Worm (Caenorhabditis elegans) whole organism, young adult: ENCODE measurements around the gene F09C8.1.

Experiments
- B0019.2 ChIP-seq: fragments of 200-800 bp; sonication (Bioruptor generic); conservative IDR thresholded peaks from 2 replicates; pipeline ENCODE4 v1.3.6; 2022; ENCODE audit warnings: missing genetic modification reagents, missing genetic modification characterization, missing compliant biosample characterization
- B0035.1 ChIP-seq: sonication (generic microtip); optimal IDR thresholded peaks from 2 replicates; lab custom pipeline; 2016; ENCODE audit warnings: missing genetic modification characterization, mild to moderate bottlenecking, missing compliant biosample characterization, missing genotype, missing genetic modification reagents
- B0261.1 ChIP-seq: sonication (generic microtip); optimal IDR thresholded peaks from 2 replicates; lab custom pipeline; 2016; ENCODE audit warnings: mild to moderate bottlenecking, missing genetic modification characterization, moderate library complexity, missing compliant biosample characterization
- D2030.7 ChIP-seq: fragments of 200-800 bp; sonication (Bioruptor generic); IDR thresholded peaks from 2 replicates; pipeline ENCODE4 v1.3.6; 2022; ENCODE audit warnings: missing genetic modification reagents, missing genetic modification characterization, missing compliant biosample characterization
- F33H1.4 ChIP-seq: fragments of 200-800 bp; sonication (Bioruptor generic); IDR thresholded peaks from 2 replicates; pipeline ENCODE4 v1.3.6; 2022; ENCODE audit warnings: missing genetic modification reagents, missing genetic modification characterization, missing compliant biosample characterization
- F37B4.10 ChIP-seq: fragments of 200-800 bp; sonication (Bioruptor generic); IDR thresholded peaks from 2 replicates; pipeline ENCODE4 v1.3.6; 2022; ENCODE audit warnings: missing genetic modification characterization, missing compliant biosample characterization
- K12H6.12 ChIP-seq: fragments of 200-800 bp; sonication (Bioruptor generic); optimal IDR thresholded peaks from 2 replicates; lab custom pipeline; 2018; ENCODE audit warnings: mild to moderate bottlenecking, missing genetic modification characterization, missing compliant biosample characterization
- Y56A3A.18 ChIP-seq: fragments of 200-800 bp; sonication (Bioruptor generic); IDR thresholded peaks from 2 replicates; pipeline ENCODE4 v1.3.6; 2022; ENCODE audit warnings: missing genetic modification reagents, missing genetic modification characterization, missing compliant biosample characterization
- Y67H2A.10 ChIP-seq: fragments of 200-800 bp; sonication (Bioruptor generic); conservative IDR thresholded peaks from 2 replicates; pipeline ENCODE4 v1.3.6; 2022; ENCODE audit warnings: missing genetic modification reagents, missing genetic modification characterization, missing compliant biosample characterization
- Y79H2A.3 ChIP-seq: fragments of 200-800 bp; sonication (Bioruptor generic); conservative IDR thresholded peaks from 2 replicates; pipeline ENCODE4 v1.3.6; 2022; ENCODE audit warnings: missing genetic modification reagents, missing genetic modification characterization, missing compliant biosample characterization
- Y95B8A.8 ChIP-seq: fragments of 200-800 bp; sonication (Bioruptor generic); IDR thresholded peaks from 2 replicates; pipeline ENCODE4 v1.3.6; 2022; ENCODE audit warnings: missing genetic modification reagents, missing genetic modification characterization, missing compliant biosample characterization
- ZK185.1 ChIP-seq: sonication (generic microtip); optimal IDR thresholded peaks from 2 replicates; lab custom pipeline; 2016; ENCODE audit warnings: mild to moderate bottlenecking, missing genetic modification characterization, missing compliant biosample characterization; ENCODE audit not compliant: poor library complexity, severe bottlenecking
- ama-1 ChIP-seq, 3 experiments: fragments of 150-350 bp in 1 of 3; sonication (generic microtip) in 2 of 3; optimal IDR thresholded peaks; 2 replicates each; lab custom pipeline; 2014 to 2018; ENCODE audit warnings: missing biosample characterization in 2 of 3, missing genetic modification characterization in 2 of 3, missing genetic modification reagents in 2 of 3
- atf-7 ChIP-seq: sonication (generic microtip); optimal IDR thresholded peaks from 2 replicates; lab custom pipeline; 2017; ENCODE audit warnings: mild to moderate bottlenecking, missing genetic modification characterization, missing compliant biosample characterization
- attf-6 ChIP-seq: fragments of 200-800 bp; sonication (Bioruptor generic); IDR thresholded peaks from 2 replicates; pipeline ENCODE4 v1.3.6; 2022; ENCODE audit warnings: missing genetic modification reagents, missing genetic modification characterization, missing compliant biosample characterization
- bed-1 ChIP-seq: fragments of 200-800 bp; sonication (Bioruptor generic); IDR thresholded peaks from 2 replicates; pipeline ENCODE4 v1.3.6; 2022; ENCODE audit warnings: missing genetic modification reagents, missing genetic modification characterization, missing compliant biosample characterization
- ccch-3 ChIP-seq: fragments of 200-800 bp; sonication (Bioruptor generic); optimal IDR thresholded peaks from 2 replicates; lab custom pipeline; 2018; ENCODE audit warnings: mild to moderate bottlenecking, missing genetic modification characterization, missing compliant biosample characterization
- chd-7 ChIP-seq: sonication (generic microtip); optimal IDR thresholded peaks from 2 replicates; lab custom pipeline; 2016; ENCODE audit warnings: mild to moderate bottlenecking, missing genetic modification characterization, moderate library complexity, missing compliant biosample characterization
- die-1 ChIP-seq: sonication (generic microtip); optimal IDR thresholded peaks from 2 replicates; lab custom pipeline; 2016; ENCODE audit warnings: missing genotype, mild to moderate bottlenecking, missing genetic modification characterization, missing compliant biosample characterization
- dpl-1 ChIP-seq: fragments of 150-350 bp; optimal IDR thresholded peaks from 2 replicates; lab custom pipeline; 2014; ENCODE audit warnings: missing biosample characterization, missing genetic modification reagents, missing genetic modification characterization
- egl-44 ChIP-seq: fragments of 200-800 bp; sonication (Bioruptor generic); IDR thresholded peaks from 2 replicates; pipeline ENCODE4 v1.3.6; 2022; ENCODE audit warnings: missing genetic modification reagents, missing genetic modification characterization, missing compliant biosample characterization
- egrh-3 ChIP-seq: fragments of 200-800 bp; sonication (Bioruptor generic); IDR thresholded peaks from 2 replicates; pipeline ENCODE4 v1.3.6; 2022; ENCODE audit warnings: missing genetic modification reagents, missing genetic modification characterization, missing compliant biosample characterization
- fkh-3 ChIP-seq: sonication (generic microtip); optimal IDR thresholded peaks from 2 replicates; lab custom pipeline; 2016; ENCODE audit warnings: mild to moderate bottlenecking, missing genetic modification characterization, missing compliant biosample characterization
- hsf-1 ChIP-seq: fragments of 200-800 bp; sonication (Bioruptor generic); IDR thresholded peaks from 2 replicates; pipeline ENCODE4 v1.3.6; 2022; ENCODE audit warnings: missing genetic modification reagents, missing genetic modification characterization, missing compliant biosample characterization
- let-607 ChIP-seq, 2 experiments: fragments of 200-800 bp in 1 of 2; sonication (Bioruptor generic) in 1 of 2; sonication (generic microtip) in 1 of 2; optimal IDR thresholded peaks; 2 replicates each; lab custom pipeline; 2016 to 2018; ENCODE audit warnings: mild to moderate bottlenecking in 2 of 2, missing compliant biosample characterization in 2 of 2, missing genetic modification characterization in 2 of 2, moderate library complexity in 2 of 2, missing genotype in 1 of 2
- lin-35 ChIP-seq, 3 experiments: fragments of 150-350 bp in 2 of 3; sonication (generic microtip) in 1 of 3; optimal IDR thresholded peaks; 2 replicates each; lab custom pipeline; 2014 to 2018; ENCODE audit warnings: missing biosample characterization in 3 of 3, missing genetic modification characterization in 3 of 3, missing genetic modification reagents in 3 of 3
- lin-54 ChIP-seq: fragments of 200-800 bp; sonication (Bioruptor generic); optimal IDR thresholded peaks from 2 replicates; lab custom pipeline; 2018; ENCODE audit warnings: mild to moderate bottlenecking, missing genetic modification characterization, missing compliant biosample characterization
- madf-10 ChIP-seq: sonication (generic microtip); optimal IDR thresholded peaks from 2 replicates; lab custom pipeline; 2016; ENCODE audit warnings: mild to moderate bottlenecking, missing genetic modification characterization, missing compliant biosample characterization
- madf-3 ChIP-seq: fragments of 200-800 bp; sonication (Bioruptor generic); IDR thresholded peaks from 2 replicates; pipeline ENCODE4 v1.3.6; 2022; ENCODE audit warnings: missing genetic modification reagents, missing genetic modification characterization, missing compliant biosample characterization
- mxl-1 ChIP-seq: sonication (generic microtip); optimal IDR thresholded peaks from 2 replicates; lab custom pipeline; 2016; ENCODE audit warnings: missing genetic modification characterization, missing compliant biosample characterization
- nhr-120 ChIP-seq: fragments of 200-800 bp; sonication (Bioruptor generic); IDR thresholded peaks from 2 replicates; pipeline ENCODE4 v1.3.6; 2022; ENCODE audit warnings: missing genetic modification characterization, missing compliant biosample characterization
- sdz-38 ChIP-seq: sonication (generic microtip); optimal IDR thresholded peaks from 2 replicates; lab custom pipeline; 2016; ENCODE audit warnings: missing genotype, missing genetic modification characterization, missing compliant biosample characterization
- unc-62 ChIP-seq: fragments of 150-350 bp; optimal IDR thresholded peaks from 2 replicates; lab custom pipeline; 2014; ENCODE audit warnings: missing biosample characterization, missing genetic modification reagents, missing genetic modification characterization
- zfh-2 ChIP-seq: fragments of 200-800 bp; sonication (Bioruptor generic); conservative IDR thresholded peaks from 2 replicates; pipeline ENCODE4 v1.3.6; 2022; ENCODE audit warnings: missing genetic modification reagents, missing genetic modification characterization, missing compliant biosample characterization
- ztf-18 ChIP-seq: sonication (generic microtip); optimal IDR thresholded peaks from 2 replicates; lab custom pipeline; 2016; ENCODE audit warnings: missing genotype, mild to moderate bottlenecking, missing genetic modification characterization, missing compliant biosample characterization
- ztf-22 ChIP-seq: fragments of 200-800 bp; sonication (Bioruptor generic); optimal IDR thresholded peaks from 2 replicates; lab custom pipeline; 2018; ENCODE audit warnings: mild to moderate bottlenecking, missing genetic modification characterization, moderate library complexity, missing compliant biosample characterization

F09C8.1 gene

ce11 chrX:16128794-16129193 is 34.5 kb downstream of the F09C8.1 start, which contains the start of gene ZK1073.1 (continued):
- TF ChIP-seq Y79H2A.3 (GFP tag; lab: Robert Waterston, UW) (no peak), lin-35 (GFP tag; optimal IDR thresholded peaks at IDR 0.05; lab: Kevin White, UChicago) (peak in 1 of 3 experiments; percentile 37), sdz-38 (tag; lab: Kevin White, UChicago) (no peak), ztf-22 (no peak), mxl-1 (tag; lab: Kevin White, UChicago) (no peak), dpl-1 (GFP tag; lab: Kevin White, UChicago) (no peak), atf-7 (no peak), Y67H2A.10 (no peak)

ce11 chrX:16124794-16125193 is 38.5 kb downstream of the F09C8.1 start:
- TF ChIP-seq F37B4.10 (GFP tag; lab: Robert Waterston, UW) (0 out of 2 replicates have a peak, but pooled peaks have one; percentile 53), nhr-120 (0 out of 2 replicates have a peak, but pooled peaks have one; percentile 68), chd-7 (tag; lab: Kevin White, UChicago) (no peak)
- TF ChIP-seq, all 124 proteins: peak for 2

- TF ChIP-seq Y56A3A.18 (GFP tag; lab: Robert Waterston, UW) (no peak), B0035.1 (tag; lab: Kevin White, UChicago) (no peak), madf-3 (GFP tag; lab: Robert Waterston, UW) (0 out of 2 replicates have a peak, but pooled peaks have one; percentile 49), fkh-3 (no peak), let-607 (tag; optimal IDR thresholded peaks at IDR 0.05; lab: Kevin White, UChicago) (no peak), egrh-3 (peak; percentile 58; the same call in 1 of the 2 replicates), lin-54 (GFP tag; lab: Kevin White, UChicago) (no peak), Y95B8A.8 (GFP tag; lab: Robert Waterston, UW) (no peak), zfh-2 (peak; percentile 56; the same call in 1 of the 2 replicates), egl-44 (no peak)
Observed at ce11 chrX:16124290-16124689, 39.0 kb downstream of the F09C8.1 start.

ce11 chrX:16122628-16123027 is 40.7 kb downstream of the F09C8.1 start:
- no peak for TF ChIP-seq B0261.1 (tag; lab: Kevin White, UChicago)
- TF ChIP-seq, all 124 proteins: peak for 0

- TF ChIP-seq F37B4.10 (GFP tag; lab: Robert Waterston, UW) (0 out of 2 replicates have a peak, but pooled peaks have one; percentile 4), zfh-2 (peak; percentile 94), egrh-3 (peak; percentile 87; the same call in 1 of the 2 replicates), ZK185.1 (no peak)
- TF ChIP-seq, all 124 proteins: peak for 3
Observed at ce11 chrX:16117618-16118017, 45.7 kb downstream of the F09C8.1 start.

ce11 chrX:16117176-16117575 is 46.1 kb downstream of the F09C8.1 start:
- TF ChIP-seq K12H6.12 (tag; lab: Kevin White, UChicago) (no peak), ama-1 (optimal IDR thresholded peaks at IDR 0.05; lab: Kevin White, UChicago) (no peak), ama-1 (GFP tag; optimal IDR thresholded peaks at IDR 0.05; lab: Kevin White, UChicago) (no peak), F33H1.4 (GFP tag; lab: Robert Waterston, UW) (no peak), attf-6 (GFP tag; lab: Robert Waterston, UW) (no peak), die-1 (tag; lab: Kevin White, UChicago) (no peak), unc-62 (no peak), nhr-120 (no peak), ztf-18 (tag; lab: Kevin White, UChicago) (no peak), B0019.2 (GFP tag; lab: Robert Waterston, UW) (no peak), madf-10 (no peak), ccch-3 (GFP tag; lab: Kevin White, UChicago) (no peak), B0035.1 (tag; lab: Kevin White, UChicago) (no peak), hsf-1 (GFP tag; lab: Robert Waterston, UW) (no peak), bed-1 (GFP tag; lab: Robert Waterston, UW) (no peak), D2030.7 (GFP tag; lab: Robert Waterston, UW) (no peak)
